Fruit fly (Drosophila melanogaster) whole organism, prepupa: ENCODE measurements around the gene Ance-2.

Source experiments
- CG10631 ChIP-seq: fragments of 200-800 bp; sonication (Bioruptor generic); optimal IDR thresholded peaks from 2 replicates; lab custom pipeline; 2016; ENCODE audit warnings: missing biosample characterization, missing genetic modification characterization
- CG10669 ChIP-seq: fragments of 200-800 bp; sonication (Bioruptor generic); optimal IDR thresholded peaks from 3 replicates; lab custom pipeline; 2018; ENCODE audit warnings: missing biosample characterization, mild to moderate bottlenecking, missing genetic modification characterization, moderate library complexity
- CG11902 ChIP-seq: fragments of 200-800 bp; sonication (Bioruptor generic); optimal IDR thresholded peaks from 3 replicates; lab custom pipeline; 2016; ENCODE audit warnings: missing biosample characterization, missing genetic modification characterization
- CG15336 ChIP-seq: fragments of 200-800 bp; sonication (Bioruptor generic); IDR thresholded peaks from 2 replicates; pipeline ENCODE4 v1.3.6; 2022; ENCODE audit warnings: missing biosample characterization, missing genetic modification characterization
- CG1621 ChIP-seq: fragments of 200-800 bp; sonication (Bioruptor generic); optimal IDR thresholded peaks from 3 replicates; lab custom pipeline; 2018; ENCODE audit warnings: missing biosample characterization, mild to moderate bottlenecking, missing genetic modification characterization
- CG16779 ChIP-seq: fragments of 200-800 bp; sonication (Bioruptor generic); optimal IDR thresholded peaks from 3 replicates; lab custom pipeline; 2017; ENCODE audit warnings: missing biosample characterization, mild to moderate bottlenecking, missing genetic modification characterization
- CG3032 ChIP-seq: fragments of 200-800 bp; optimal IDR thresholded peaks from 2 replicates; lab custom pipeline; 2019; ENCODE audit warnings: missing biosample characterization, mild to moderate bottlenecking, missing genetic modification characterization, moderate library complexity
- CG31627 ChIP-seq: fragments of 200-800 bp; sonication (Bioruptor generic); optimal IDR thresholded peaks from 3 replicates; lab custom pipeline; 2016; ENCODE audit warnings: missing biosample characterization, missing genetic modification characterization
- CG32006 ChIP-seq: fragments of 200-800 bp; sonication (Bioruptor generic); optimal IDR thresholded peaks from 3 replicates; lab custom pipeline; 2017; ENCODE audit warnings: missing biosample characterization, mild to moderate bottlenecking, missing genetic modification characterization
- CG34406 ChIP-seq: fragments of 200-800 bp; sonication (Bioruptor generic); optimal IDR thresholded peaks from 3 replicates; lab custom pipeline; 2016; ENCODE audit warnings: missing biosample characterization, missing genetic modification characterization
- CG4318 ChIP-seq: fragments of 200-800 bp; sonication (Bioruptor generic); optimal IDR thresholded peaks from 3 replicates; lab custom pipeline; 2017; ENCODE audit warnings: missing biosample characterization, mild to moderate bottlenecking, missing genetic modification characterization
- CG6163 ChIP-seq: fragments of 200-800 bp; sonication (Bioruptor generic); IDR thresholded peaks from 3 replicates; pipeline ENCODE4 v1.3.6; 2022; ENCODE audit warnings: missing biosample characterization, missing genetic modification characterization
- CG6276 ChIP-seq: fragments of 200-800 bp; sonication (Bioruptor generic); optimal IDR thresholded peaks from 2 replicates; lab custom pipeline; 2017; ENCODE audit warnings: missing biosample characterization, mild to moderate bottlenecking, missing genetic modification characterization
- CG6792 ChIP-seq: fragments of 200-800 bp; sonication (Bioruptor generic); optimal IDR thresholded peaks from 3 replicates; lab custom pipeline; 2016; ENCODE audit warnings: missing biosample characterization, missing genetic modification characterization
- CG7368 ChIP-seq: fragments of 200-800 bp; sonication (Bioruptor generic); optimal IDR thresholded peaks from 3 replicates; lab custom pipeline; 2016; ENCODE audit warnings: missing biosample characterization, missing genetic modification characterization
- CG8119 ChIP-seq: fragments of 200-800 bp; sonication (Bioruptor generic); IDR thresholded peaks from 3 replicates; pipeline ENCODE4 v1.3.6; 2022; ENCODE audit warnings: missing biosample characterization, missing genetic modification characterization
- CG8319 ChIP-seq: fragments of 200-800 bp; sonication (Bioruptor generic); optimal IDR thresholded peaks from 3 replicates; lab custom pipeline; 2016; ENCODE audit warnings: missing biosample characterization, missing genetic modification characterization
- Eip75B ChIP-seq: fragments of 200-800 bp; sonication (Bioruptor generic); optimal IDR thresholded peaks from 3 replicates; lab custom pipeline; 2016; ENCODE audit warnings: missing biosample characterization, missing genetic modification characterization
- Eip78C ChIP-seq: fragments of 200-800 bp; sonication (Bioruptor generic); peaks from one replicate; lab custom pipeline; 2016; ENCODE audit warnings: missing biosample characterization, missing genetic modification characterization
- Ets96B ChIP-seq: fragments of 200-800 bp; optimal IDR thresholded peaks from 2 replicates; lab custom pipeline; 2019; ENCODE audit warnings: missing biosample characterization, mild to moderate bottlenecking, missing genetic modification characterization, moderate library complexity
- Hr39 ChIP-seq: fragments of 200-800 bp; sonication (Bioruptor generic); optimal IDR thresholded peaks from 2 replicates; lab custom pipeline; 2016; ENCODE audit warnings: missing biosample characterization, missing genetic modification characterization
- Hr4 ChIP-seq: fragments of 200-800 bp; sonication (Bioruptor generic); optimal IDR thresholded peaks from 3 replicates; lab custom pipeline; 2016; ENCODE audit warnings: missing biosample characterization, missing genetic modification characterization
- Lpt ChIP-seq: fragments of 200-800 bp; sonication (Bioruptor generic); optimal IDR thresholded peaks from 3 replicates; lab custom pipeline; 2016; ENCODE audit warnings: missing biosample characterization, missing genetic modification characterization
- Met ChIP-seq: fragments of 200-800 bp; sonication (Bioruptor generic); optimal IDR thresholded peaks from 3 replicates; lab custom pipeline; 2016; ENCODE audit warnings: missing biosample characterization, missing genetic modification characterization
- OdsH ChIP-seq: fragments of 200-800 bp; sonication (Bioruptor generic); optimal IDR thresholded peaks from 3 replicates; lab custom pipeline; 2016; ENCODE audit warnings: missing biosample characterization, missing genetic modification characterization
- Smox ChIP-seq: fragments of 200-800 bp; sonication (Bioruptor generic); optimal IDR thresholded peaks from 3 replicates; lab custom pipeline; 2016; ENCODE audit warnings: missing biosample characterization, missing genetic modification characterization
- Sox14 ChIP-seq: fragments of 200-800 bp; sonication (Bioruptor generic); optimal IDR thresholded peaks from 3 replicates; lab custom pipeline; 2016; ENCODE audit warnings: missing biosample characterization, missing genetic modification characterization
- acj6 ChIP-seq: fragments of 200-800 bp; sonication (Bioruptor generic); optimal IDR thresholded peaks from 3 replicates; lab custom pipeline; 2016; ENCODE audit warnings: missing biosample characterization, missing genetic modification characterization
- cyc ChIP-seq: fragments of 200-800 bp; sonication (Bioruptor generic); optimal IDR thresholded peaks from 3 replicates; lab custom pipeline; 2016; ENCODE audit warnings: missing biosample characterization, missing genetic modification characterization
- dac ChIP-seq: fragments of 200-800 bp; sonication (Bioruptor generic); optimal IDR thresholded peaks from 2 replicates; lab custom pipeline; 2017; ENCODE audit warnings: missing biosample characterization, mild to moderate bottlenecking, missing genetic modification characterization
- eg ChIP-seq: fragments of 200-800 bp; sonication (Bioruptor generic); IDR thresholded peaks from 3 replicates; pipeline ENCODE4 v1.3.6; 2022; ENCODE audit warnings: missing biosample characterization, missing genetic modification characterization
- fd85E ChIP-seq: fragments of 200-800 bp; sonication (Bioruptor generic); optimal IDR thresholded peaks from 3 replicates; lab custom pipeline; 2016; ENCODE audit warnings: missing biosample characterization, missing genetic modification characterization
- fkh ChIP-seq: fragments of 200-800 bp; sonication (Bioruptor generic); optimal IDR thresholded peaks from 3 replicates; lab custom pipeline; 2017; ENCODE audit warnings: missing biosample characterization, mild to moderate bottlenecking, missing genetic modification characterization, moderate library complexity
- lz ChIP-seq: fragments of 200-800 bp; sonication (Bioruptor generic); optimal IDR thresholded peaks from 3 replicates; lab custom pipeline; 2016; ENCODE audit warnings: missing biosample characterization, missing genetic modification characterization
- net ChIP-seq: fragments of 200-800 bp; sonication (Bioruptor generic); optimal IDR thresholded peaks from 3 replicates; lab custom pipeline; 2016; ENCODE audit warnings: missing biosample characterization, missing genetic modification characterization
- pdm3 ChIP-seq: fragments of 200-800 bp; sonication (Bioruptor generic); optimal IDR thresholded peaks from 3 replicates; lab custom pipeline; 2016; ENCODE audit warnings: missing biosample characterization, missing genetic modification characterization
- salr ChIP-seq, 2 experiments: fragments of 200-800 bp; sonication (Bioruptor generic); optimal IDR thresholded peaks; 3 replicates each; lab custom pipeline; 2016 to 2018; ENCODE audit warnings: missing biosample characterization in 2 of 2, missing genetic modification characterization in 2 of 2, mild to moderate bottlenecking in 1 of 2
- ss ChIP-seq, 2 experiments: fragments of 200-800 bp; sonication (Bioruptor generic); optimal IDR thresholded peaks; 2 replicates in 1 of 2; 3 replicates in 1 of 2; lab custom pipeline; 2017 to 2018; ENCODE audit warnings: mild to moderate bottlenecking in 2 of 2, missing biosample characterization in 2 of 2, missing genetic modification characterization in 2 of 2, moderate library complexity in 1 of 2
- svp ChIP-seq: fragments of 200-800 bp; sonication (Bioruptor generic); peaks from one replicate; lab custom pipeline; 2016; ENCODE audit warnings: missing biosample characterization, missing genetic modification characterization

Ance-2 gene

DNA sequence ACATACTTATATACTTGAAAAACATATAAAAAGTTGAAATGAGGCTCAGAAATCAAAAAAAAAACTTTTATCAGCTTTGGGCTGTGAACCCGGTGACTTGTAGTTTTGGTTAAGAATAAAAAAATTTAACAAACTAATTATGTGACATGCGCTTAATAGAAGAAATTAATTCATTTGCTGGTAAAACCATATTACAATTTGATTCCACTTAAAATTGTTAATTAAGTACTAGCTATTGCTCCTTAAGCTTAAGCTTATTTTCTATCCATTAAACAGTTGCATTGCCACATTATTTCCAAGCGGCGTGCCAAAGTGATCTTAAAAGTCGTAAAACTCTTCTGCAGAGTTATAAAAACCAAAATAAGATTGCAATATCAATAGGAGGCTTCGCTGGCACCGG lies 14.9 kb downstream of the Ance-2 start (continued):
- TF ChIP-seq Ets96B (no peak), Hr39 (GFP tag; lab: Kevin White, UChicago) (no peak), CG34406 (GFP tag; lab: Kevin White, UChicago) (no peak), CG10631 (GFP tag; lab: Kevin White, UChicago) (no peak), CG10669 (GFP tag; lab: Kevin White, UChicago) (no peak), lz (GFP tag; lab: Kevin White, UChicago) (no peak), Eip75B (GFP tag; lab: Kevin White, UChicago) (no peak), CG6163 (no peak), Eip78C (GFP tag; lab: Kevin White, UChicago) (peak; percentile 58), salr (GFP tag; optimal IDR thresholded peaks at IDR 0.05; lab: Kevin White, UChicago) (no peak), Met (GFP tag; lab: Kevin White, UChicago) (no peak), fkh (no peak), CG16779 (tag; lab: Kevin White, UChicago) (no peak), CG8319 (GFP tag; lab: Kevin White, UChicago) (no peak), pdm3 (GFP tag; lab: Kevin White, UChicago) (peak; percentile 26), Sox14 (GFP tag; lab: Kevin White, UChicago) (no peak), CG1621 (tag; lab: Kevin White, UChicago) (no peak), cyc (GFP tag; lab: Kevin White, UChicago) (no peak), svp (GFP tag; lab: Kevin White, UChicago) (peak; percentile 56), CG3032 (tag; lab: Kevin White, UChicago) (no peak), CG11902 (GFP tag; lab: Kevin White, UChicago) (no peak), CG6276 (GFP tag; lab: Kevin White, UChicago) (peak; percentile 33), ss (GFP tag; optimal IDR thresholded peaks at IDR 0.05; lab: Kevin White, UChicago) (no peak)

DNA sequence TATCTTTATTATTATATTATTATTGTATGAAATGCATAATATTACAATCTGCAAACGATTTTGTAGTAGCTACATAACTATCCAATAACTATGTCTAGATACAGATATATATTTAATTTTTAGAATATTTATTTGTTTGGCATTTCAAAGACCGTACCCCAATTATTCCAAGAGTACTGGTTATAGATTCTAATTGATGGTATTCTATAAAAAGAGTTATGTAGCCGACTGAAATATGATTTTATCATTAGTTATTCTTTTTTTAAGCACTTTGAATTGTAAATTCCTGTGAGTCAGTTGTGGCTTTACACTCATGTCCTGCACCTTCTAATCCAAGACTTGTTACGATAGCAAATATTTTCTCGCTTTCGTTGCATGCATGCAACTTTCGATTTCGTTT lies 16.6 kb downstream of the Ance-2 start:
- peak; percentile 85 for TF ChIP-seq CG32006 (GFP tag; lab: Kevin White, UChicago)
- peak; percentile 77 for TF ChIP-seq CG6276 (GFP tag; lab: Kevin White, UChicago)
- TF ChIP-seq Hr4 (GFP tag; lab: Kevin White, UChicago), result peak; percentile 46
- no peak for TF ChIP-seq CG6792
- TF ChIP-seq Lpt (GFP tag; lab: Kevin White, UChicago), result peak; percentile 42
- TF ChIP-seq acj6, result peak; percentile 3
- TF ChIP-seq Sox14 (GFP tag; lab: Kevin White, UChicago), result no peak
- TF ChIP-seq salr (GFP tag; optimal IDR thresholded peaks at IDR 0.05; lab: Kevin White, UChicago), result peak in 1 of 2 experiments; percentile 43
- peak; percentile 64; the same call in 2 of the 3 replicates for TF ChIP-seq CG8119 (GFP tag; lab: Robert Waterston, UW)
- TF ChIP-seq pdm3 (GFP tag; lab: Kevin White, UChicago), result peak; percentile 5
- TF ChIP-seq CG31627 (GFP tag; lab: Kevin White, UChicago), result no peak
- TF ChIP-seq Met (GFP tag; lab: Kevin White, UChicago), result no peak
- no peak for TF ChIP-seq CG7368 (GFP tag; lab: Kevin White, UChicago)
- TF ChIP-seq CG4318 (GFP tag; lab: Kevin White, UChicago), result peak; percentile 53
- TF ChIP-seq eg (GFP tag; lab: Robert Waterston, UW), result peak; percentile 9; the same call in 1 of the 3 replicates
- TF ChIP-seq CG15336, result peak; percentile 51; the same call in 1 of the 2 replicates
- TF ChIP-seq OdsH (GFP tag; lab: Kevin White, UChicago), result peak; percentile 23
- TF ChIP-seq CG10631 (GFP tag; lab: Kevin White, UChicago), result peak; percentile 4
- TF ChIP-seq svp (GFP tag; lab: Kevin White, UChicago), result peak; percentile 27
- TF ChIP-seq Eip78C (GFP tag; lab: Kevin White, UChicago), result peak; percentile 70
- peak; percentile 26 for TF ChIP-seq dac (GFP tag; lab: Kevin White, UChicago)

DNA sequence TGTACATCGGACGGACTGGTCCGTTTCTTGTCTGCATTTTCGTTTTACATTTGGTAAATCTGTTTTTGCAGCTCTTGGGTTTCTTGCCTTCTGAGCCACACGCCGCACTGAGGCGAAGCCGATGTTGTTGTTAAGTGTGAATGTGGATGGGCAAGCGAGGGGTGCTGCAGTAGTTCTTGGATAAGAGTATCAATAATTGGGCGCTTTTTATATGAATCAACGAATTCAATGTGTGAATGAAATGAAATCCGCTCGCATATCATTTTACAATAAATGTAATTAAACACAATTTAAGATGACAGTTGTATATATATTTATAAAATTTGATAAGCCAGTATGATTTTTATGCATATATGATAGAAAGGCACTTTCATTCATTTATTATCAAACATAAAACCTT lies 19.3 kb downstream of the Ance-2 start:
- TF ChIP-seq CG15336, result peak; percentile 61
- no peak for TF ChIP-seq acj6
- peak; percentile 6 for TF ChIP-seq net (GFP tag; lab: Kevin White, UChicago)
- no peak for TF ChIP-seq fd85E
- TF ChIP-seq CG6276 (GFP tag; lab: Kevin White, UChicago), result peak; percentile 63
- TF ChIP-seq cyc (GFP tag; lab: Kevin White, UChicago), result no peak
- TF ChIP-seq CG32006 (GFP tag; lab: Kevin White, UChicago), result peak; percentile 12
- TF ChIP-seq Smox (GFP tag; lab: Kevin White, UChicago), result no peak
- TF ChIP-seq Eip78C (GFP tag; lab: Kevin White, UChicago), result peak; percentile 55
